Worm (Caenorhabditis elegans) whole organism, midembryonic: ENCODE data around the gene Y42H9AR.1.

Source experiments
- T22C8.4 ChIP-seq: fragments of 200-800 bp; sonication (Bioruptor generic); IDR thresholded peaks from 2 replicates; pipeline ENCODE4 v1.3.6; 2022; ENCODE audit warnings: missing genetic modification characterization, missing compliant biosample characterization
- cog-1 ChIP-seq: sonication (generic microtip); optimal IDR thresholded peaks from 2 replicates; lab custom pipeline; 2016; ENCODE audit warnings: missing genetic modification characterization, missing compliant biosample characterization
- flt-1 ChIP-seq: fragments of 200-800 bp; sonication (Bioruptor generic); IDR thresholded peaks from 2 replicates; pipeline ENCODE4 v1.3.6; 2022; ENCODE audit warnings: missing genetic modification characterization, missing compliant biosample characterization
- klf-2 ChIP-seq: fragments of 200-800 bp; sonication (Bioruptor generic); conservative IDR thresholded peaks from 2 replicates; pipeline ENCODE4 v1.3.6; 2022; ENCODE audit warnings: missing genetic modification reagents, missing genetic modification characterization, missing compliant biosample characterization
- med-1 ChIP-seq: sonication (generic microtip); optimal IDR thresholded peaks from 2 replicates; lab custom pipeline; 2017; ENCODE audit warnings: missing genetic modification characterization, mild to moderate bottlenecking, missing compliant biosample characterization, antibody characterized with exemption, missing genetic modification reagents; ENCODE audit not compliant: insufficient read depth
- ref-1 ChIP-seq: fragments of 200-800 bp; sonication (Bioruptor generic); conservative IDR thresholded peaks from 2 replicates; pipeline ENCODE4 v1.3.6; 2022; ENCODE audit warnings: missing genetic modification reagents, missing genetic modification characterization, missing compliant biosample characterization
- tab-1 ChIP-seq: fragments of 200-800 bp; sonication (Bioruptor generic); IDR thresholded peaks from 2 replicates; pipeline ENCODE4 v1.3.6; 2022; ENCODE audit warnings: missing genetic modification characterization, missing compliant biosample characterization
- ztf-23 ChIP-seq: fragments of 200-800 bp; sonication (Bioruptor generic); IDR thresholded peaks from 2 replicates; pipeline ENCODE4 v1.3.6; 2022; ENCODE audit warnings: missing genetic modification reagents, missing genetic modification characterization, missing compliant biosample characterization
- ztf-29 ChIP-seq: fragments of 200-800 bp; sonication (Bioruptor generic); IDR thresholded peaks from 2 replicates; pipeline ENCODE4 v1.3.6; 2022; ENCODE audit warnings: missing genetic modification reagents, missing genetic modification characterization, missing compliant biosample characterization

The Y42H9AR.1 gene

ce11 chrIV:8113161-8113560 is at the start of gene Y42H9AR.1:
Gene Y42H9AR.1, plus strand, starts transcription at chrIV:8113393.
- no peak for TF ChIP-seq ztf-29 (GFP tag; lab: Robert Waterston, UW)
- TF ChIP-seq ref-1 (GFP tag; lab: Robert Waterston, UW), result no peak
- no peak for TF ChIP-seq cog-1
- no peak for TF ChIP-seq med-1 (GFP tag; lab: Kevin White, UChicago)
- no peak for TF ChIP-seq tab-1 (GFP tag; lab: Robert Waterston, UW)
- TF ChIP-seq klf-2 (GFP tag; lab: Robert Waterston, UW), result no peak
- TF ChIP-seq T22C8.4 (GFP tag; lab: Robert Waterston, UW), result no peak
- no peak for TF ChIP-seq ztf-23
- no peak for TF ChIP-seq flt-1

ce11 chrIV:8066598-8066997 is 46.6 kb upstream of the Y42H9AR.1 start:
- no peak for TF ChIP-seq ztf-23
- 0 out of 2 replicates have a peak, but pooled peaks have one; percentile 20 for TF ChIP-seq flt-1
- TF ChIP-seq T22C8.4 (GFP tag; lab: Robert Waterston, UW), result no peak
- peak; percentile 26; the same call in 1 of the 2 replicates for TF ChIP-seq tab-1 (GFP tag; lab: Robert Waterston, UW)
- no peak for TF ChIP-seq med-1 (GFP tag; lab: Kevin White, UChicago)

- TF ChIP-seq cog-1, result no peak
Observed at ce11 chrIV:8067745-8068144, 45.4 kb upstream of the Y42H9AR.1 start.

ce11 chrIV:8068280-8068679 is 44.9 kb upstream of the Y42H9AR.1 start:
- TF ChIP-seq ztf-29 (GFP tag; lab: Robert Waterston, UW), result no peak
- TF ChIP-seq flt-1, result no peak
- TF ChIP-seq T22C8.4 (GFP tag; lab: Robert Waterston, UW), result no peak

ce11 chrIV:8069104-8069503 is 44.1 kb upstream of the Y42H9AR.1 start:
- TF ChIP-seq tab-1 (GFP tag; lab: Robert Waterston, UW) (no peak), T22C8.4 (GFP tag; lab: Robert Waterston, UW) (no peak), ztf-23 (no peak), ref-1 (GFP tag; lab: Robert Waterston, UW) (no peak), ztf-29 (GFP tag; lab: Robert Waterston, UW) (no peak), klf-2 (GFP tag; lab: Robert Waterston, UW) (no peak), cog-1 (no peak), flt-1 (no peak), med-1 (GFP tag; lab: Kevin White, UChicago) (no peak)

- TF ChIP-seq cog-1, result no peak
- TF ChIP-seq ref-1 (GFP tag; lab: Robert Waterston, UW), result 0 out of 2 replicates have a peak, but pooled peaks have one; percentile 35
- no peak for TF ChIP-seq med-1 (GFP tag; lab: Kevin White, UChicago)
- no peak for TF ChIP-seq klf-2 (GFP tag; lab: Robert Waterston, UW)
Observed at ce11 chrIV:8070299-8070698, 42.9 kb upstream of the Y42H9AR.1 start.

ce11 chrIV:8070934-8071333 is 42.3 kb upstream of the Y42H9AR.1 start:
- TF ChIP-seq ref-1 (GFP tag; lab: Robert Waterston, UW) (no peak), cog-1 (no peak), med-1 (GFP tag; lab: Kevin White, UChicago) (no peak), T22C8.4 (GFP tag; lab: Robert Waterston, UW) (no peak), tab-1 (GFP tag; lab: Robert Waterston, UW) (no peak), klf-2 (GFP tag; lab: Robert Waterston, UW) (no peak), ztf-23 (no peak), ztf-29 (GFP tag; lab: Robert Waterston, UW) (no peak), flt-1 (no peak)

- TF ChIP-seq med-1 (GFP tag; lab: Kevin White, UChicago) (no peak), tab-1 (GFP tag; lab: Robert Waterston, UW) (no peak), T22C8.4 (GFP tag; lab: Robert Waterston, UW) (no peak), flt-1 (no peak), ztf-29 (GFP tag; lab: Robert Waterston, UW) (no peak), ref-1 (GFP tag; lab: Robert Waterston, UW) (no peak), klf-2 (GFP tag; lab: Robert Waterston, UW) (no peak), ztf-23 (no peak)
Observed at ce11 chrIV:8075516-8075915, 37.7 kb upstream of the Y42H9AR.1 start.

- TF ChIP-seq flt-1, result no peak
- no peak for TF ChIP-seq T22C8.4 (GFP tag; lab: Robert Waterston, UW)
- TF ChIP-seq tab-1 (GFP tag; lab: Robert Waterston, UW), result no peak
- no peak for TF ChIP-seq ztf-23
- TF ChIP-seq cog-1, result no peak
- TF ChIP-seq ref-1 (GFP tag; lab: Robert Waterston, UW), result no peak
- no peak for TF ChIP-seq med-1 (GFP tag; lab: Kevin White, UChicago)
- TF ChIP-seq klf-2 (GFP tag; lab: Robert Waterston, UW), result no peak
- TF ChIP-seq ztf-29 (GFP tag; lab: Robert Waterston, UW), result no peak
Observed at ce11 chrIV:8076511-8076910, 36.7 kb upstream of the Y42H9AR.1 start.

ce11 chrIV:8080166-8080565 is 33.0 kb upstream of the Y42H9AR.1 start:
- no peak for TF ChIP-seq tab-1 (GFP tag; lab: Robert Waterston, UW)
- TF ChIP-seq ztf-23, result no peak
- TF ChIP-seq cog-1, result no peak
- no peak for TF ChIP-seq klf-2 (GFP tag; lab: Robert Waterston, UW)
- no peak for TF ChIP-seq med-1 (GFP tag; lab: Kevin White, UChicago)
- TF ChIP-seq flt-1, result no peak
- TF ChIP-seq T22C8.4 (GFP tag; lab: Robert Waterston, UW), result no peak
- TF ChIP-seq ref-1 (GFP tag; lab: Robert Waterston, UW), result no peak
- TF ChIP-seq ztf-29 (GFP tag; lab: Robert Waterston, UW), result no peak

ce11 chrIV:8080782-8081181 is 32.4 kb upstream of the Y42H9AR.1 start:
- TF ChIP-seq ztf-23, result no peak
- no peak for TF ChIP-seq tab-1 (GFP tag; lab: Robert Waterston, UW)
- no peak for TF ChIP-seq ztf-29 (GFP tag; lab: Robert Waterston, UW)
- TF ChIP-seq cog-1, result no peak
